Fruit fly (Drosophila melanogaster) whole organism, prepupa: ENCODE measurements around the gene CG9702.

Experiments
- Blimp-1 ChIP-seq: fragments of 200-800 bp; sonication (Bioruptor generic); optimal IDR thresholded peaks from 3 replicates; lab custom pipeline; 2017; ENCODE audit warnings: missing biosample characterization, missing genetic modification characterization, mild to moderate bottlenecking, moderate library complexity, missing genetic modification reagents
- CG10669 ChIP-seq: fragments of 200-800 bp; sonication (Bioruptor generic); optimal IDR thresholded peaks from 3 replicates; lab custom pipeline; 2018; ENCODE audit warnings: missing biosample characterization, mild to moderate bottlenecking, missing genetic modification characterization, moderate library complexity
- CG11294 ChIP-seq: fragments of 200-800 bp; sonication (Bioruptor generic); IDR thresholded peaks from 2 replicates; pipeline ENCODE4 v1.3.6; 2022; ENCODE audit warnings: missing biosample characterization, missing genetic modification characterization
- CG11902 ChIP-seq: fragments of 200-800 bp; sonication (Bioruptor generic); optimal IDR thresholded peaks from 3 replicates; lab custom pipeline; 2016; ENCODE audit warnings: missing biosample characterization, missing genetic modification characterization
- CG15336 ChIP-seq: fragments of 200-800 bp; sonication (Bioruptor generic); IDR thresholded peaks from 2 replicates; pipeline ENCODE4 v1.3.6; 2022; ENCODE audit warnings: missing biosample characterization, missing genetic modification characterization
- CG1621 ChIP-seq: fragments of 200-800 bp; sonication (Bioruptor generic); optimal IDR thresholded peaks from 3 replicates; lab custom pipeline; 2018; ENCODE audit warnings: missing biosample characterization, mild to moderate bottlenecking, missing genetic modification characterization
- CG16779 ChIP-seq: fragments of 200-800 bp; sonication (Bioruptor generic); optimal IDR thresholded peaks from 3 replicates; lab custom pipeline; 2017; ENCODE audit warnings: missing biosample characterization, mild to moderate bottlenecking, missing genetic modification characterization
- CG3032 ChIP-seq: fragments of 200-800 bp; optimal IDR thresholded peaks from 2 replicates; lab custom pipeline; 2019; ENCODE audit warnings: missing biosample characterization, mild to moderate bottlenecking, missing genetic modification characterization, moderate library complexity
- CG31627 ChIP-seq: fragments of 200-800 bp; sonication (Bioruptor generic); optimal IDR thresholded peaks from 3 replicates; lab custom pipeline; 2016; ENCODE audit warnings: missing biosample characterization, missing genetic modification characterization
- CG32006 ChIP-seq: fragments of 200-800 bp; sonication (Bioruptor generic); optimal IDR thresholded peaks from 3 replicates; lab custom pipeline; 2017; ENCODE audit warnings: missing biosample characterization, mild to moderate bottlenecking, missing genetic modification characterization
- CG3919 ChIP-seq: fragments of 200-800 bp; sonication (Bioruptor generic); optimal IDR thresholded peaks from 3 replicates; lab custom pipeline; 2016; ENCODE audit warnings: missing biosample characterization, missing genetic modification characterization
- CG4318 ChIP-seq: fragments of 200-800 bp; sonication (Bioruptor generic); optimal IDR thresholded peaks from 3 replicates; lab custom pipeline; 2017; ENCODE audit warnings: missing biosample characterization, mild to moderate bottlenecking, missing genetic modification characterization
- CG6163 ChIP-seq: fragments of 200-800 bp; sonication (Bioruptor generic); IDR thresholded peaks from 3 replicates; pipeline ENCODE4 v1.3.6; 2022; ENCODE audit warnings: missing biosample characterization, missing genetic modification characterization
- CG6276 ChIP-seq: fragments of 200-800 bp; sonication (Bioruptor generic); optimal IDR thresholded peaks from 2 replicates; lab custom pipeline; 2017; ENCODE audit warnings: missing biosample characterization, mild to moderate bottlenecking, missing genetic modification characterization
- CG8119 ChIP-seq: fragments of 200-800 bp; sonication (Bioruptor generic); IDR thresholded peaks from 3 replicates; pipeline ENCODE4 v1.3.6; 2022; ENCODE audit warnings: missing biosample characterization, missing genetic modification characterization
- CG8632 ChIP-seq: fragments of 200-800 bp; sonication (Bioruptor generic); optimal IDR thresholded peaks from 3 replicates; lab custom pipeline; 2016; ENCODE audit warnings: missing biosample characterization, missing genetic modification characterization
- Eip78C ChIP-seq: fragments of 200-800 bp; sonication (Bioruptor generic); peaks from one replicate; lab custom pipeline; 2016; ENCODE audit warnings: missing biosample characterization, missing genetic modification characterization
- Eip93F ChIP-seq: fragments of 200-800 bp; sonication (Bioruptor generic); optimal IDR thresholded peaks from 2 replicates; lab custom pipeline; 2016; ENCODE audit warnings: missing biosample characterization, mild to moderate bottlenecking, missing genetic modification characterization
- Ets96B ChIP-seq: fragments of 200-800 bp; optimal IDR thresholded peaks from 2 replicates; lab custom pipeline; 2019; ENCODE audit warnings: missing biosample characterization, mild to moderate bottlenecking, missing genetic modification characterization, moderate library complexity
- Gug ChIP-seq: fragments of 200-800 bp; sonication (Bioruptor generic); IDR thresholded peaks from 2 replicates; pipeline ENCODE4 v1.3.6; 2022; ENCODE audit warnings: missing biosample characterization, missing genetic modification characterization
- Hr39 ChIP-seq: fragments of 200-800 bp; sonication (Bioruptor generic); optimal IDR thresholded peaks from 2 replicates; lab custom pipeline; 2016; ENCODE audit warnings: missing biosample characterization, missing genetic modification characterization
- Hr4 ChIP-seq: fragments of 200-800 bp; sonication (Bioruptor generic); optimal IDR thresholded peaks from 3 replicates; lab custom pipeline; 2016; ENCODE audit warnings: missing biosample characterization, missing genetic modification characterization
- Lpt ChIP-seq: fragments of 200-800 bp; sonication (Bioruptor generic); optimal IDR thresholded peaks from 3 replicates; lab custom pipeline; 2016; ENCODE audit warnings: missing biosample characterization, missing genetic modification characterization
- Met ChIP-seq: fragments of 200-800 bp; sonication (Bioruptor generic); optimal IDR thresholded peaks from 3 replicates; lab custom pipeline; 2016; ENCODE audit warnings: missing biosample characterization, missing genetic modification characterization
- OdsH ChIP-seq: fragments of 200-800 bp; sonication (Bioruptor generic); optimal IDR thresholded peaks from 3 replicates; lab custom pipeline; 2016; ENCODE audit warnings: missing biosample characterization, missing genetic modification characterization
- Smox ChIP-seq: fragments of 200-800 bp; sonication (Bioruptor generic); optimal IDR thresholded peaks from 3 replicates; lab custom pipeline; 2016; ENCODE audit warnings: missing biosample characterization, missing genetic modification characterization
- Sox102F ChIP-seq: fragments of 200-800 bp; sonication (Bioruptor generic); optimal IDR thresholded peaks from 2 replicates; lab custom pipeline; 2016; ENCODE audit warnings: missing biosample characterization, mild to moderate bottlenecking, missing genetic modification characterization
- Sox14 ChIP-seq: fragments of 200-800 bp; sonication (Bioruptor generic); optimal IDR thresholded peaks from 3 replicates; lab custom pipeline; 2016; ENCODE audit warnings: missing biosample characterization, missing genetic modification characterization
- Sox15 ChIP-seq: fragments of 200-800 bp; sonication (Bioruptor generic); optimal IDR thresholded peaks from 3 replicates; lab custom pipeline; 2016; ENCODE audit warnings: missing biosample characterization, missing genetic modification characterization
- cyc ChIP-seq: fragments of 200-800 bp; sonication (Bioruptor generic); optimal IDR thresholded peaks from 3 replicates; lab custom pipeline; 2016; ENCODE audit warnings: missing biosample characterization, missing genetic modification characterization
- dac ChIP-seq: fragments of 200-800 bp; sonication (Bioruptor generic); optimal IDR thresholded peaks from 2 replicates; lab custom pipeline; 2017; ENCODE audit warnings: missing biosample characterization, mild to moderate bottlenecking, missing genetic modification characterization
- dsx ChIP-seq: fragments of 200-800 bp; optimal IDR thresholded peaks from 3 replicates; lab custom pipeline; 2019; ENCODE audit warnings: missing biosample characterization, mild to moderate bottlenecking, missing genetic modification characterization, moderate library complexity; ENCODE audit not compliant: poor library complexity, severe bottlenecking
- eg ChIP-seq: fragments of 200-800 bp; sonication (Bioruptor generic); IDR thresholded peaks from 3 replicates; pipeline ENCODE4 v1.3.6; 2022; ENCODE audit warnings: missing biosample characterization, missing genetic modification characterization
- esn ChIP-seq: fragments of 200-800 bp; sonication (Bioruptor generic); optimal IDR thresholded peaks from 2 replicates; lab custom pipeline; 2016; ENCODE audit warnings: missing biosample characterization, mild to moderate bottlenecking, missing genetic modification characterization, moderate library complexity
- fd59A ChIP-seq: fragments of 200-800 bp; sonication (Bioruptor generic); optimal IDR thresholded peaks from 2 replicates; lab custom pipeline; 2017; ENCODE audit warnings: missing biosample characterization, mild to moderate bottlenecking, missing genetic modification characterization, missing genetic modification reagents
- fd85E ChIP-seq: fragments of 200-800 bp; sonication (Bioruptor generic); optimal IDR thresholded peaks from 3 replicates; lab custom pipeline; 2016; ENCODE audit warnings: missing biosample characterization, missing genetic modification characterization
- fkh ChIP-seq: fragments of 200-800 bp; sonication (Bioruptor generic); optimal IDR thresholded peaks from 3 replicates; lab custom pipeline; 2017; ENCODE audit warnings: missing biosample characterization, mild to moderate bottlenecking, missing genetic modification characterization, moderate library complexity
- lz ChIP-seq: fragments of 200-800 bp; sonication (Bioruptor generic); optimal IDR thresholded peaks from 3 replicates; lab custom pipeline; 2016; ENCODE audit warnings: missing biosample characterization, missing genetic modification characterization
- salr ChIP-seq, 2 experiments: fragments of 200-800 bp; sonication (Bioruptor generic); optimal IDR thresholded peaks; 3 replicates each; lab custom pipeline; 2016 to 2018; ENCODE audit warnings: missing biosample characterization in 2 of 2, missing genetic modification characterization in 2 of 2, mild to moderate bottlenecking in 1 of 2
- spab ChIP-seq: fragments of 200-800 bp; sonication (Bioruptor generic); optimal IDR thresholded peaks from 2 replicates; lab custom pipeline; 2017; ENCODE audit warnings: missing biosample characterization, mild to moderate bottlenecking, missing genetic modification characterization, missing genetic modification reagents
- ss ChIP-seq, 2 experiments: fragments of 200-800 bp; sonication (Bioruptor generic); optimal IDR thresholded peaks; 2 replicates in 1 of 2; 3 replicates in 1 of 2; lab custom pipeline; 2017 to 2018; ENCODE audit warnings: mild to moderate bottlenecking in 2 of 2, missing biosample characterization in 2 of 2, missing genetic modification characterization in 2 of 2, moderate library complexity in 1 of 2
- svp ChIP-seq: fragments of 200-800 bp; sonication (Bioruptor generic); peaks from one replicate; lab custom pipeline; 2016; ENCODE audit warnings: missing biosample characterization, missing genetic modification characterization
- topi ChIP-seq: fragments of 200-800 bp; sonication (Bioruptor generic); optimal IDR thresholded peaks from 3 replicates; lab custom pipeline; 2016; ENCODE audit warnings: missing biosample characterization, missing genetic modification characterization
- vri ChIP-seq: fragments of 200-800 bp; sonication (Bioruptor generic); optimal IDR thresholded peaks from 3 replicates; lab custom pipeline; 2016; ENCODE audit warnings: missing biosample characterization, mild to moderate bottlenecking, missing genetic modification characterization

Gene CG9702

DNA sequence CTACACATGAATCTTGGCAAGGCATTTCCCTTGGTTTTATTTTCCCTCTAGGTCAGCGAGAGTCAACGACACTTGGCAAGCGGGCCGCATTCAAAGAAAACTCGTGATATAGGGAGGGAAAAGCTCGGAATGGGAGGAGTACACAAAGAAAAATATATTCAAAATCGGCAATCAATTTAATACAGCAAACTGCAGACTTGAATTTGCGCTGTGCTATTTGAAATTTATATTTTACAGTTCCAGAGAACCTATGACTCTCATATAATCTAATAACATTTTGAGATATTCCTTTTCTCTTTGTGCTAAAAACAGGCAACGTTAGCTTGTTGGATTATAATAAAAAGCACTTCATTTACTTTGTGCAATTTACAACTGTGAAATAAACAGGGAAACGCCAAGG lies 49.7 kb upstream of the CG9702 start (continued):
- TF ChIP-seq eg (peak; percentile 51), svp (GFP tag; lab: Kevin White, UChicago) (no peak), cyc (GFP tag; lab: Kevin White, UChicago) (no peak), ss (GFP tag; optimal IDR thresholded peaks at IDR 0.05; lab: Kevin White, UChicago) (no peak), CG4318 (GFP tag; lab: Kevin White, UChicago) (no peak), topi (GFP tag; lab: Kevin White, UChicago) (no peak), Sox14 (peak; percentile 14), Sox102F (GFP tag; lab: Kevin White, UChicago) (no peak), Smox (no peak)

dm6 chr3R:30531129-30531708 lies 48.0 kb upstream of the CG9702 start:
- TF ChIP-seq fd85E (GFP tag; lab: Kevin White, UChicago) = no peak
- TF ChIP-seq vri (GFP tag; lab: Kevin White, UChicago) = no peak
- no peak for TF ChIP-seq esn (GFP tag; lab: Kevin White, UChicago)
- no peak for TF ChIP-seq Ets96B (tag; lab: Kevin White, UChicago)
- no peak for TF ChIP-seq cyc (GFP tag; lab: Kevin White, UChicago)
- TF ChIP-seq Eip93F (GFP tag; lab: Kevin White, UChicago) = no peak
- peak; percentile 59 for TF ChIP-seq CG8119
- TF ChIP-seq dac (GFP tag; lab: Kevin White, UChicago) = no peak
- TF ChIP-seq eg = peak; percentile 80; the same call in 2 of the 3 replicates
- no peak for TF ChIP-seq CG31627 (GFP tag; lab: Kevin White, UChicago)
- no peak for TF ChIP-seq ss (GFP tag; optimal IDR thresholded peaks at IDR 0.05; lab: Kevin White, UChicago)
- peak; percentile 12 for TF ChIP-seq OdsH (GFP tag; lab: Kevin White, UChicago)
- TF ChIP-seq CG32006 (GFP tag; lab: Kevin White, UChicago) = peak; percentile 45
- peak; percentile 37 for TF ChIP-seq Eip78C (GFP tag; lab: Kevin White, UChicago)
- peak; percentile 56 for TF ChIP-seq CG6276 (GFP tag; lab: Kevin White, UChicago)
- peak; percentile 23 for TF ChIP-seq Lpt
- no peak for TF ChIP-seq spab
- no peak for TF ChIP-seq CG8632 (GFP tag; lab: Kevin White, UChicago)
- no peak for TF ChIP-seq CG1621 (tag; lab: Kevin White, UChicago)
- no peak for TF ChIP-seq CG10669
- no peak for TF ChIP-seq dsx (GFP tag; lab: Kevin White, UChicago)
- no peak for TF ChIP-seq Hr39 (GFP tag; lab: Kevin White, UChicago)
- no peak for TF ChIP-seq topi (GFP tag; lab: Kevin White, UChicago)
- TF ChIP-seq Sox15 (GFP tag; lab: Kevin White, UChicago) = no peak
- 0 out of 2 replicates have a peak, but pooled peaks have one; percentile 8 for TF ChIP-seq Gug
- TF ChIP-seq CG3032 = no peak
- no peak for TF ChIP-seq CG16779 (tag; lab: Kevin White, UChicago)
- TF ChIP-seq fkh (GFP tag; lab: Kevin White, UChicago) = no peak
- no peak for TF ChIP-seq Met (GFP tag; lab: Kevin White, UChicago)
- TF ChIP-seq CG6163 (GFP tag; lab: Robert Waterston, UW) = 0 out of 3 replicates have a peak, but pooled peaks have one; percentile 35
- no peak for TF ChIP-seq fd59A (GFP tag; lab: Kevin White, UChicago)
- TF ChIP-seq Hr4 (GFP tag; lab: Kevin White, UChicago) = peak; percentile 50
- no peak for TF ChIP-seq CG3919
- TF ChIP-seq CG11294 (GFP tag; lab: Robert Waterston, UW) = no peak
- no peak for TF ChIP-seq Blimp-1 (GFP tag; lab: Kevin White, UChicago)
- peak in 1 of 2 experiments; percentile 35 for TF ChIP-seq salr (GFP tag; optimal IDR thresholded peaks at IDR 0.05; lab: Kevin White, UChicago)
- no peak for TF ChIP-seq lz (GFP tag; lab: Kevin White, UChicago)
- no peak for TF ChIP-seq svp (GFP tag; lab: Kevin White, UChicago)
- no peak for TF ChIP-seq CG11902 (GFP tag; lab: Kevin White, UChicago)
- TF ChIP-seq CG15336 (GFP tag; lab: Robert Waterston, UW) = peak; percentile 68
- no peak for TF ChIP-seq Smox
